Worm (Caenorhabditis elegans): ENCODE data around the gene B0457.6.

ce11 chrII:8895398-8895797 lies 26.8 kb upstream of the B0457.6 start:
- TF ChIP-seq nhr-76 (tag; optimal IDR thresholded peaks at IDR 0.05): no peak
- TF ChIP-seq nhr-12 (tag; optimal IDR thresholded peaks at IDR 0.05): no peak
- no peak for TF ChIP-seq mep-1 (tag; optimal IDR thresholded peaks at IDR 0.05)
- TF ChIP-seq lsy-2 (tag; optimal IDR thresholded peaks at IDR 0.05): no peak
- TF ChIP-seq flh-1 (GFP tag; optimal IDR thresholded peaks at IDR 0.05): no peak
- TF ChIP-seq ces-1 (GFP tag; optimal IDR thresholded peaks at IDR 0.05): no peak
- no peak for TF ChIP-seq ceh-39 (tag; optimal IDR thresholded peaks at IDR 0.05)
